Fruit fly (Drosophila melanogaster): Measurements from ENCODE around the gene CG17572.

Gene CG17572

DNA sequence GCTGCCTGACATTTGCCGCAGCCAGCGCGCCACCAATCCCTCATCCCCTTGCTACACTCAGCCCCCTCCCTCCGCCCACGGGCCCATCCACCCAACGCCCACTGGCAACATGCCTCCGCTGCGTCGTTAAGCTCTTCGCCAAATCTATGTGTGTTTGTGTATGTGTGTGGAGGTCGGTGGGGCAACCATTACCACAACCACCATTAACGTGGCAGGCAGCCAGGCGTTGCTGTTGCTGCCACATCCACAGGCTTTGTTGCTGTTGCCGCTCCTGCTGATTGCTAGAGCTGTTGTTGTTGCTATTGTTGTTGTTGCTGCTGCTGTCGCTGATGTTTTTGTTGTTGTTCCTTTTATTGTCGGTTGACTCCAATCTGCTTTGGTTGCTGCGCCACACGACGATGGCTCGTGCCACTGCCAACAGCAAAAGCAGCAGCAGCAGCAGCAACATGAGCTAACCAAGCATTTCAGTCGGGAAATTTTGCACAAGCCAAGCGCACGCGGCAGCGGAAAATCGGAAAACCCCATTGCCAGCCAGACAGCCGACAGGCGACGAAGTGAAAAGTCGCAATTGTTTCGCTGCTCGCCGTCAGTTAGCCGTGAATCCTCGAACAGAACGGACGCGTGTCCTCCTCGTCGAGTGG is 46.6 kb downstream of the CG17572 start, which contains the start of gene Sidpn:
Gene Sidpn, plus strand, starts transcription at position 465 of the 641 bp plus-strand sequence.
- no peak for TF ChIP-seq CG7368 (GFP tag; optimal IDR thresholded peaks at IDR 0.05)
- TF ChIP-seq eg (GFP tag; IDR thresholded peaks at IDR 0.05) = no peak
- no peak for TF ChIP-seq CG6808 (GFP tag; optimal IDR thresholded peaks at IDR 0.05)
- TF ChIP-seq CG3032 (tag; optimal IDR thresholded peaks at IDR 0.05) = no peak
- TF ChIP-seq CG6276 (GFP tag; optimal IDR thresholded peaks at IDR 0.05) = no peak
- no peak for TF ChIP-seq acj6 (GFP tag; optimal IDR thresholded peaks at IDR 0.05)
- no peak for TF ChIP-seq pdm3 (GFP tag; optimal IDR thresholded peaks at IDR 0.05)
- TF ChIP-seq CG31627 (GFP tag; optimal IDR thresholded peaks at IDR 0.05) = no peak
- TF ChIP-seq Hr38 (GFP tag; optimal IDR thresholded peaks at IDR 0.05) = no peak

DNA sequence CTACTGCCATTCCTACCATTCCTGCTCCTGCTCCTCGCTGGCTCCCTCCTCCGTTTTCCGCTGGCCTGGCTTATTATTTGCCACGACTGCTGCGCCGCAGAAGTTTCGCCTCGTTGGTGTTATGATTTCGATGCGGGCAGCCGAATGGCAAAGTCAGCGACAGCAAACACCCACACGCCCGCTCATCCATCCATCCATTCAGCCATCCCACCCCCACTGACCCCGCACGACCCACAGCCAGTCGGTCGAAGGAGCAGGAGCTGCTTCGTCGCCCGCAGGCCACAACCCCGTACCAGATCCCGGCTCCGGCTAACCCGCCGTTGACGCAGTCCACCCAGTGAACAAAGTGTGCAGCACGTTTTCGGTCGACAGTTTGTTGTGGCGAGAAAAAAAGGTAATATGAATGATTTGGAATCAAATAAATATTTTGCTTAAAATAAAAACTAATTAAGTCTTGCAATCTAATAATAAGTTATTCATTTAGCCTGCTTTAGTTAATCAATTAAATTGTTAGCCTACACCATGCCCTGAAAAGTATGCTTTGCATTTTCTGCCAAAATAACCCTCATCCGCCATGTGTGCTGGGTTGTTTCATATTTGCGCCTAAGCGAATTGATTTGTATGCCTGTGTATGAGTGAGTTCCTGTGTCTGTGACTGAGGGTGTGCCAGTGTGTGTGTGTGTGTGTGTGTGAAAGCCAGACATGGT is 47.3 kb downstream of the CG17572 start:
- peak; percentile 27; the same call in 1 of the 3 replicates for TF ChIP-seq CG6163 (GFP tag; IDR thresholded peaks at IDR 0.05)
- peak; percentile 24 for TF ChIP-seq CG6276 (GFP tag; optimal IDR thresholded peaks at IDR 0.05)
- peak; percentile 54 for TF ChIP-seq CG9139 (GFP tag; optimal IDR thresholded peaks at IDR 0.05)
- peak; percentile 44 for TF ChIP-seq Smox (GFP tag; optimal IDR thresholded peaks at IDR 0.05)
- peak; percentile 41; the same call in 1 of the 3 replicates for TF ChIP-seq CG8119 (GFP tag; IDR thresholded peaks at IDR 0.05)
- TF ChIP-seq CG6854 (GFP tag; optimal IDR thresholded peaks at IDR 0.05) = no peak
- TF ChIP-seq CG11762 (GFP tag; optimal IDR thresholded peaks at IDR 0.05; ENCODE audit: insufficient read depth) = peak; percentile 6
- TF ChIP-seq CG3032 (tag; optimal IDR thresholded peaks at IDR 0.05) = peak; percentile 70
- TF ChIP-seq fd59A (GFP tag; optimal IDR thresholded peaks at IDR 0.05) = peak; percentile 66
- TF ChIP-seq Sox15 (GFP tag; optimal IDR thresholded peaks at IDR 0.05) = peak; percentile 33
- peak; percentile 29 for TF ChIP-seq Ets21C (GFP tag; optimal IDR thresholded peaks at IDR 0.05)
- TF ChIP-seq CG1621 (tag; optimal IDR thresholded peaks at IDR 0.05) = peak; percentile 60
- no peak for TF ChIP-seq fd85E (GFP tag; optimal IDR thresholded peaks at IDR 0.05)
- no peak for TF ChIP-seq CG11294 (GFP tag; IDR thresholded peaks at IDR 0.05)
- no peak for TF ChIP-seq vri (GFP tag; optimal IDR thresholded peaks at IDR 0.05)
- peak; percentile 13 for TF ChIP-seq CG16779 (tag; optimal IDR thresholded peaks at IDR 0.05)
- peak; percentile 25 for TF ChIP-seq topi (GFP tag; optimal IDR thresholded peaks at IDR 0.05)
- TF ChIP-seq Hr39 (GFP tag; optimal IDR thresholded peaks at IDR 0.05) = peak; percentile 16
- TF ChIP-seq esn (GFP tag; optimal IDR thresholded peaks at IDR 0.05) = peak; percentile 48
- TF ChIP-seq net (GFP tag; optimal IDR thresholded peaks at IDR 0.05) = peak; percentile 20
- TF ChIP-seq CG3919 (GFP tag; optimal IDR thresholded peaks at IDR 0.05) = peak; percentile 30
- TF ChIP-seq acj6 (GFP tag; optimal IDR thresholded peaks at IDR 0.05) = peak; percentile 34
- TF ChIP-seq CG6808 (GFP tag; optimal IDR thresholded peaks at IDR 0.05) = peak; percentile 71
- peak; percentile 21 for TF ChIP-seq Sox102F (GFP tag; optimal IDR thresholded peaks at IDR 0.05)
- peak; percentile 64 for TF ChIP-seq spab (GFP tag; optimal IDR thresholded peaks at IDR 0.05)
- peak; percentile 5 for TF ChIP-seq CG11902 (GFP tag; optimal IDR thresholded peaks at IDR 0.05)
- TF ChIP-seq CG10631 (GFP tag; optimal IDR thresholded peaks at IDR 0.05) = peak; percentile 44
- peak; percentile 27 for TF ChIP-seq achi (GFP tag; optimal IDR thresholded peaks at IDR 0.05)
- no peak for TF ChIP-seq CG8319 (GFP tag; optimal IDR thresholded peaks at IDR 0.05)
- peak; percentile 71 for TF ChIP-seq dsx (GFP tag; optimal IDR thresholded peaks at IDR 0.05; ENCODE audit: poor library complexity, severe bottlenecking)
- peak; percentile 55 for TF ChIP-seq CG32006 (GFP tag; optimal IDR thresholded peaks at IDR 0.05)
- no peak for TF ChIP-seq Gug (GFP tag; IDR thresholded peaks at IDR 0.05)
- TF ChIP-seq Sox14 (GFP tag; optimal IDR thresholded peaks at IDR 0.05) = peak; percentile 57
- peak; percentile 43 for TF ChIP-seq CG8632 (GFP tag; optimal IDR thresholded peaks at IDR 0.05)
- TF ChIP-seq ss (GFP tag; optimal IDR thresholded peaks at IDR 0.05) = peak; percentile 20 to 74
- peak; percentile 29 for TF ChIP-seq lz (GFP tag; optimal IDR thresholded peaks at IDR 0.05)
- peak; percentile 9 for TF ChIP-seq cyc (GFP tag; optimal IDR thresholded peaks at IDR 0.05)
- peak; percentile 58 for TF ChIP-seq pdm3 (GFP tag; optimal IDR thresholded peaks at IDR 0.05)
- peak; percentile 42 for TF ChIP-seq Eip75B (GFP tag; optimal IDR thresholded peaks at IDR 0.05)
- no peak for TF ChIP-seq fkh (GFP tag; optimal IDR thresholded peaks at IDR 0.05)
- no peak for TF ChIP-seq CG15336 (GFP tag; IDR thresholded peaks at IDR 0.05)
- TF ChIP-seq salr (GFP tag; optimal IDR thresholded peaks at IDR 0.05) = peak; percentile 32

Data from whole organism, prepupa.